Worm (Caenorhabditis elegans) whole organism, L1 larva: Measurements from ENCODE around the gene C03A3.3.

Experiments used
- Y116A8C.19 ChIP-seq: sonication (generic microtip); optimal IDR thresholded peaks from 2 replicates; lab custom pipeline; 2016; ENCODE audit warnings: missing compliant biosample characterization, missing genetic modification characterization, borderline replicate concordance
- aly-2 ChIP-seq: fragments of 150-350 bp; optimal IDR thresholded peaks from 2 replicates; lab custom pipeline; 2014; ENCODE audit warnings: missing biosample characterization, missing genetic modification characterization
- ceh-63 ChIP-seq: fragments of 200-800 bp; sonication (Bioruptor generic); optimal IDR thresholded peaks from 2 replicates; lab custom pipeline; 2018; ENCODE audit warnings: mild to moderate bottlenecking, missing genetic modification characterization, missing compliant biosample characterization
- ceh-8 ChIP-seq: fragments of 200-800 bp; sonication (Bioruptor generic); optimal IDR thresholded peaks from 2 replicates; lab custom pipeline; 2018; ENCODE audit warnings: mild to moderate bottlenecking, missing genetic modification characterization, moderate library complexity, missing compliant biosample characterization
- ceh-88 ChIP-seq: fragments of 200-800 bp; sonication (Bioruptor generic); IDR thresholded peaks from 2 replicates; pipeline ENCODE4 v1.3.6; 2022; ENCODE audit warnings: missing genetic modification characterization, missing compliant biosample characterization
- ceh-90 ChIP-seq: sonication (generic microtip); optimal IDR thresholded peaks from 2 replicates; lab custom pipeline; 2016; ENCODE audit warnings: missing genetic modification characterization, missing compliant biosample characterization
- dpl-1 ChIP-seq, 3 experiments: fragments of 150-350 bp in 2 of 3; sonication (generic microtip) in 1 of 3; optimal IDR thresholded peaks; 2 replicates each; lab custom pipeline; 2014 to 2017; ENCODE audit warnings: missing biosample characterization in 3 of 3, missing genetic modification characterization in 3 of 3, missing genetic modification reagents in 3 of 3
- dsc-1 ChIP-seq: sonication (generic microtip); optimal IDR thresholded peaks from 2 replicates; lab custom pipeline; 2016; ENCODE audit warnings: mild to moderate bottlenecking, missing genetic modification characterization, missing compliant biosample characterization
- efl-1 ChIP-seq, 4 experiments: fragments of 150-350 bp; optimal IDR thresholded peaks in 3 of 4; peaks in 1 of 4; 1 replicate in 1 of 4; 2 replicates in 3 of 4; lab custom pipeline; 2014; ENCODE audit warnings: missing biosample characterization in 2 of 4, missing genetic modification characterization in 2 of 4, missing genetic modification reagents in 2 of 4
- efl-3 ChIP-seq: fragments of 200-800 bp; sonication (Bioruptor generic); optimal IDR thresholded peaks from 2 replicates; lab custom pipeline; 2018; ENCODE audit warnings: mild to moderate bottlenecking, missing genetic modification characterization, missing compliant biosample characterization
- egl-13 ChIP-seq: sonication (generic microtip); optimal IDR thresholded peaks from 2 replicates; lab custom pipeline; 2016; ENCODE audit warnings: missing genotype, missing genetic modification reagents, missing genetic modification characterization, missing compliant biosample characterization
- egl-27 ChIP-seq, 2 experiments: fragments of 150-350 bp in 1 of 2; sonication (generic microtip); optimal IDR thresholded peaks; 3 replicates each; lab custom pipeline; 2017 to 2018; ENCODE audit warnings: missing biosample characterization in 2 of 2, missing genetic modification characterization in 2 of 2, missing genetic modification reagents in 2 of 2
- elt-3 ChIP-seq, 6 experiments: fragments of 150-350 bp in 1 of 6; sonication (generic microtip); optimal IDR thresholded peaks; 2 replicates each; lab custom pipeline; 2017 to 2018; ENCODE audit warnings: missing biosample characterization in 6 of 6, missing genetic modification characterization in 6 of 6, inconsistent platforms in 1 of 6
- fkh-4 ChIP-seq: sonication (generic microtip); optimal IDR thresholded peaks from 2 replicates; lab custom pipeline; 2016; ENCODE audit warnings: missing compliant biosample characterization, missing genetic modification characterization, borderline replicate concordance
- fkh-8 ChIP-seq: sonication (generic microtip); optimal IDR thresholded peaks from 2 replicates; lab custom pipeline; 2016; ENCODE audit warnings: mild to moderate bottlenecking, missing genetic modification characterization, missing compliant biosample characterization
- grh-1 ChIP-seq: fragments of 200-800 bp; sonication (Bioruptor generic); IDR thresholded peaks from 2 replicates; pipeline ENCODE4 v1.3.6; 2022; ENCODE audit warnings: missing genetic modification reagents, missing genetic modification characterization, missing compliant biosample characterization
- hpl-2 ChIP-seq: fragments of 150-350 bp; optimal IDR thresholded peaks from 2 replicates; lab custom pipeline; 2014; ENCODE audit warnings: missing biosample characterization, missing genetic modification reagents, missing genetic modification characterization
- isw-1 ChIP-seq: fragments of 200-800 bp; sonication (Bioruptor generic); IDR thresholded peaks from 2 replicates; pipeline ENCODE4 v1.3.6; 2022; ENCODE audit warnings: missing genetic modification characterization, missing compliant biosample characterization
- jun-1 ChIP-seq: fragments of 150-350 bp; optimal IDR thresholded peaks from 2 replicates; lab custom pipeline; 2014; ENCODE audit warnings: missing biosample characterization, missing genetic modification reagents, missing genetic modification characterization
- lin-13 ChIP-seq: fragments of 150-350 bp; optimal IDR thresholded peaks from 2 replicates; lab custom pipeline; 2014; ENCODE audit warnings: missing biosample characterization, missing genetic modification reagents, missing genetic modification characterization
- lin-14 ChIP-seq: fragments of 200-800 bp; sonication (Bioruptor generic); optimal IDR thresholded peaks from 2 replicates; lab custom pipeline; 2018; ENCODE audit warnings: mild to moderate bottlenecking, missing genetic modification characterization, moderate library complexity, missing compliant biosample characterization
- lsy-2 ChIP-seq, 2 experiments: fragments of 150-350 bp; optimal IDR thresholded peaks; 2 replicates each; lab custom pipeline; 2014; ENCODE audit warnings: missing biosample characterization in 2 of 2, missing genetic modification characterization in 2 of 2
- mab-9 ChIP-seq: fragments of 200-800 bp; sonication (Bioruptor generic); IDR thresholded peaks from 2 replicates; pipeline ENCODE4 v1.3.6; 2022; ENCODE audit warnings: missing genetic modification reagents, missing genetic modification characterization, missing compliant biosample characterization
- mep-1 ChIP-seq: fragments of 150-350 bp; optimal IDR thresholded peaks from 2 replicates; lab custom pipeline; 2014; ENCODE audit warnings: missing biosample characterization, missing genetic modification characterization
- nhr-12 ChIP-seq: sonication (generic microtip); optimal IDR thresholded peaks from 2 replicates; lab custom pipeline; 2017; ENCODE audit warnings: missing biosample characterization, missing genetic modification characterization
- nhr-19 ChIP-seq: fragments of 200-800 bp; sonication (Bioruptor generic); conservative IDR thresholded peaks from 2 replicates; pipeline ENCODE4 v1.3.6; 2022; ENCODE audit warnings: missing genetic modification characterization, missing compliant biosample characterization
- nhr-20 ChIP-seq: sonication (generic microtip); optimal IDR thresholded peaks from 2 replicates; lab custom pipeline; 2016; ENCODE audit warnings: mild to moderate bottlenecking, missing genetic modification characterization, missing compliant biosample characterization
- nhr-237 ChIP-seq: fragments of 150-350 bp; optimal IDR thresholded peaks from 2 replicates; lab custom pipeline; 2014; ENCODE audit warnings: missing biosample characterization, missing genetic modification characterization
- nhr-28 ChIP-seq: fragments of 150-350 bp; optimal IDR thresholded peaks from 2 replicates; lab custom pipeline; 2014; ENCODE audit warnings: missing biosample characterization, missing genetic modification characterization
- nhr-71 ChIP-seq: sonication (generic microtip); optimal IDR thresholded peaks from 2 replicates; lab custom pipeline; 2016; ENCODE audit warnings: mild to moderate bottlenecking, missing genetic modification characterization, moderate library complexity, missing compliant biosample characterization
- nhr-76 ChIP-seq: sonication (generic microtip); optimal IDR thresholded peaks from 2 replicates; lab custom pipeline; 2017; ENCODE audit warnings: missing biosample characterization, missing genetic modification characterization
- nhr-77 ChIP-seq: fragments of 150-350 bp; optimal IDR thresholded peaks from 2 replicates; lab custom pipeline; 2014; ENCODE audit warnings: missing biosample characterization, missing genetic modification characterization
- nhr-85 ChIP-seq: sonication (generic microtip); peaks from one replicate; lab custom pipeline; 2016; ENCODE audit warnings: missing genetic modification characterization, inconsistent platforms, missing compliant biosample characterization
- pqm-1 ChIP-seq: sonication (generic microtip); optimal IDR thresholded peaks from 3 replicates; lab custom pipeline; 2017; ENCODE audit warnings: missing biosample characterization, missing genetic modification characterization
- skn-1 ChIP-seq: fragments of 150-350 bp; optimal IDR thresholded peaks from 2 replicates; lab custom pipeline; 2014; ENCODE audit warnings: missing biosample characterization, missing genetic modification characterization
- snu-23 ChIP-seq: sonication (generic microtip); optimal IDR thresholded peaks from 2 replicates; lab custom pipeline; 2016; ENCODE audit warnings: missing genetic modification characterization, missing compliant biosample characterization
- sup-37 ChIP-seq: fragments of 200-800 bp; sonication (Bioruptor generic); optimal IDR thresholded peaks from 2 replicates; lab custom pipeline; 2018; ENCODE audit warnings: mild to moderate bottlenecking, missing genetic modification characterization, missing compliant biosample characterization
- tbx-2 ChIP-seq: sonication (generic microtip); optimal IDR thresholded peaks from 2 replicates; lab custom pipeline; 2016; ENCODE audit warnings: missing genetic modification characterization, missing compliant biosample characterization
- unc-62 ChIP-seq: fragments of 150-350 bp; optimal IDR thresholded peaks from 2 replicates; lab custom pipeline; 2014; ENCODE audit warnings: missing biosample characterization, missing genetic modification reagents, missing genetic modification characterization
- vab-15 ChIP-seq: sonication (generic microtip); optimal IDR thresholded peaks from 2 replicates; lab custom pipeline; 2017; ENCODE audit warnings: missing genotype, mild to moderate bottlenecking, missing genetic modification characterization, missing compliant biosample characterization
- zag-1 ChIP-seq: fragments of 150-350 bp; optimal IDR thresholded peaks from 2 replicates; lab custom pipeline; 2014; ENCODE audit warnings: missing biosample characterization, missing genetic modification characterization

The C03A3.3 gene

ce11 chrX:11299642-11300307 lies 30.9 kb upstream of the C03A3.3 start, which contains the start of the genes snrp-40.1 and F08G12.3 (continued):
- no peak for TF ChIP-seq nhr-12 (tag; lab: Kevin White, UChicago)
- no peak for TF ChIP-seq egl-27 (tag; optimal IDR thresholded peaks at IDR 0.05; lab: Kevin White, UChicago)
- TF ChIP-seq zag-1 (tag; lab: Kevin White, UChicago), result no peak
- no peak for TF ChIP-seq vab-15 (tag; lab: Kevin White, UChicago)
- no peak for TF ChIP-seq nhr-28 (tag; lab: Kevin White, UChicago)
- TF ChIP-seq sup-37 (GFP tag; lab: Kevin White, UChicago), result no peak
- TF ChIP-seq mep-1, result peak; percentile 87
- TF ChIP-seq elt-3 (tag; optimal IDR thresholded peaks at IDR 0.05; lab: Kevin White, UChicago), result peak in 1 of 6 experiments; percentile 24
- TF ChIP-seq lin-13, result peak; percentile 75
- TF ChIP-seq snu-23 (GFP tag; lab: Kevin White, UChicago), result peak; percentile 86
- peak; percentile 55 for TF ChIP-seq isw-1 (GFP tag; lab: Robert Waterston, UW)
- TF ChIP-seq dpl-1 (GFP tag; optimal IDR thresholded peaks at IDR 0.05; lab: Kevin White, UChicago), result peak; percentile 26 to 58 (median 43)
- TF ChIP-seq nhr-237, result peak; percentile 12
- TF ChIP-seq efl-3, result no peak
- TF ChIP-seq nhr-71 (tag; lab: Kevin White, UChicago), result peak; percentile 87
- TF ChIP-seq dsc-1 (tag; lab: Kevin White, UChicago), result peak; percentile 70
- TF ChIP-seq egl-13 (tag; lab: Kevin White, UChicago), result peak; percentile 67
- TF ChIP-seq Y116A8C.19, result no peak
- TF ChIP-seq ceh-88, result 0 out of 2 replicates have a peak, but pooled peaks have one; percentile 55
- peak; percentile 90 for TF ChIP-seq nhr-20 (tag; lab: Kevin White, UChicago)
- TF ChIP-seq mab-9 (GFP tag; lab: Robert Waterston, UW), result no peak
- TF ChIP-seq fkh-4, result no peak
- no peak for TF ChIP-seq ceh-90 (tag; lab: Kevin White, UChicago)
- peak; percentile 99 for TF ChIP-seq lin-14
- TF ChIP-seq aly-2 (tag; lab: Kevin White, UChicago), result no peak
- TF ChIP-seq fkh-8 (tag; lab: Kevin White, UChicago), result peak; percentile 93
- peak; percentile 42 for TF ChIP-seq ceh-8 (GFP tag; lab: Kevin White, UChicago)
- TF ChIP-seq nhr-19 (GFP tag; lab: Robert Waterston, UW), result peak; percentile 74
- TF ChIP-seq grh-1 (GFP tag; lab: Robert Waterston, UW), result no peak
- no peak for TF ChIP-seq unc-62 (GFP tag; lab: Kevin White, UChicago)
- no peak for TF ChIP-seq ceh-63 (GFP tag; lab: Kevin White, UChicago)
- peak; percentile 46 to 84 for TF ChIP-seq lsy-2 (tag; optimal IDR thresholded peaks at IDR 0.05; lab: Kevin White, UChicago)
- peak; percentile 83 for TF ChIP-seq skn-1 (tag; lab: Kevin White, UChicago)
- TF ChIP-seq nhr-85 (tag; lab: Kevin White, UChicago), result peak; percentile 38
- TF ChIP-seq efl-1 (optimal IDR thresholded peaks at IDR 0.05; lab: Kevin White, UChicago), result peak; percentile 53 to 69
- TF ChIP-seq efl-1 (GFP tag; optimal IDR thresholded peaks at IDR 0.05 in 1 of 2; lab: Kevin White, UChicago), result peak; percentile 28 to 91
- peak; percentile 79 for TF ChIP-seq tbx-2 (tag; lab: Kevin White, UChicago)
- no peak for TF ChIP-seq pqm-1 (tag; lab: Kevin White, UChicago)
- no peak for TF ChIP-seq nhr-76 (tag; lab: Kevin White, UChicago)
- TF ChIP-seq jun-1, result peak; percentile 65
- TF ChIP-seq hpl-2 (GFP tag; lab: Kevin White, UChicago), result no peak
- peak; percentile 74 for TF ChIP-seq nhr-77 (tag; lab: Kevin White, UChicago)
